Fruit fly (Drosophila melanogaster): Measurements from ENCODE around the gene CG32407.

CG32407 gene

dm6 chr3L:5954942-5955341, 33.1 kb downstream of the CG32407 start:
- no peak for TF ChIP-seq CG17801 (GFP tag; optimal IDR thresholded peaks at IDR 0.05; ENCODE audit: partially characterized antibody)

- no peak for TF ChIP-seq CG17801 (GFP tag; optimal IDR thresholded peaks at IDR 0.05; ENCODE audit: partially characterized antibody)
Observed at dm6 chr3L:5957163-5957562, 35.3 kb downstream of the CG32407 start.

dm6 chr3L:5958117-5958516, 36.3 kb downstream of the CG32407 start:
- no peak for TF ChIP-seq CG17801 (GFP tag; optimal IDR thresholded peaks at IDR 0.05; ENCODE audit: partially characterized antibody)

dm6 chr3L:5964399-5964798, 42.5 kb downstream of the CG32407 start:
- no peak for TF ChIP-seq CG17801 (GFP tag; optimal IDR thresholded peaks at IDR 0.05; ENCODE audit: partially characterized antibody)

- no peak for TF ChIP-seq CG17801 (GFP tag; optimal IDR thresholded peaks at IDR 0.05; ENCODE audit: partially characterized antibody)
Observed at dm6 chr3L:5966850-5967418, 45.1 kb downstream of the CG32407 start.

dm6 chr3L:5968695-5969094, 46.8 kb downstream of the CG32407 start:
- no peak for TF ChIP-seq CG17801 (GFP tag; optimal IDR thresholded peaks at IDR 0.05; ENCODE audit: partially characterized antibody)

- no peak for TF ChIP-seq CG17801 (GFP tag; optimal IDR thresholded peaks at IDR 0.05; ENCODE audit: partially characterized antibody)
Observed at dm6 chr3L:5969122-5969521, 47.3 kb downstream of the CG32407 start.

dm6 chr3L:5970169-5970568, 48.3 kb downstream of the CG32407 start:
- no peak for TF ChIP-seq CG17801 (GFP tag; optimal IDR thresholded peaks at IDR 0.05; ENCODE audit: partially characterized antibody)

- TF ChIP-seq CG17801 (GFP tag; optimal IDR thresholded peaks at IDR 0.05; ENCODE audit: partially characterized antibody): no peak
Observed at dm6 chr3L:5971440-5971839, 49.6 kb downstream of the CG32407 start.

Data from ovary, adult (tissue).